Worm (Caenorhabditis elegans) whole organism, L4 larva: ENCODE measurements around the gene F52D2.6.
A peak's percentile ranks its signal among the peaks of the same experiment; 100 is the strongest.
"Not testable (repeated sequence)": the region's sequence is repeated elsewhere in the genome, so short reads cannot be mapped to it uniquely, and the experiment has no call there.

ENCODE experiments used
- R02D3.7 ChIP-seq: fragments of 150-350 bp; sonication (generic microtip); optimal IDR thresholded peaks from 3 replicates; lab custom pipeline; 2014; ENCODE audit warnings: missing biosample characterization, missing genetic modification characterization
- T20F7.1 ChIP-seq: fragments of 200-800 bp; sonication (Bioruptor generic); optimal IDR thresholded peaks from 2 replicates; lab custom pipeline; 2018; ENCODE audit warnings: mild to moderate bottlenecking, missing genetic modification characterization, missing compliant biosample characterization
- Y5F2A.4 ChIP-seq: fragments of 200-800 bp; sonication (Bioruptor generic); optimal IDR thresholded peaks from 2 replicates; lab custom pipeline; 2018; ENCODE audit warnings: mild to moderate bottlenecking, missing genetic modification characterization, missing compliant biosample characterization
- ceh-28 ChIP-seq: fragments of 150-350 bp; optimal IDR thresholded peaks from 2 replicates; lab custom pipeline; 2014; ENCODE audit warnings: missing biosample characterization, missing genetic modification reagents, missing genetic modification characterization
- ceh-62 ChIP-seq: sonication (generic microtip); optimal IDR thresholded peaks from 2 replicates; lab custom pipeline; 2017; ENCODE audit warnings: missing biosample characterization, missing genetic modification characterization
- daf-16 ChIP-seq, 3 experiments: sonication (generic microtip); optimal IDR thresholded peaks; 2 replicates each; lab custom pipeline; 2016 to 2017; ENCODE audit warnings: missing genetic modification characterization in 3 of 3, missing genetic modification reagents in 3 of 3, mild to moderate bottlenecking in 2 of 3, missing compliant biosample characterization in 2 of 3, missing biosample characterization in 1 of 3, moderate library complexity in 1 of 3
- dmd-6 ChIP-seq: fragments of 200-800 bp; sonication (Bioruptor generic); IDR thresholded peaks from 2 replicates; pipeline ENCODE4 v1.3.6; 2022; ENCODE audit warnings: missing genetic modification reagents, missing genetic modification characterization, missing compliant biosample characterization
- dpl-1 ChIP-seq: fragments of 150-350 bp; optimal IDR thresholded peaks from 2 replicates; lab custom pipeline; 2014; ENCODE audit warnings: missing biosample characterization, missing genetic modification reagents, missing genetic modification characterization
- dve-1 ChIP-seq: sonication (generic microtip); optimal IDR thresholded peaks from 2 replicates; lab custom pipeline; 2017; ENCODE audit warnings: antibody characterized with exemption, mild to moderate bottlenecking, missing genetic modification characterization, missing compliant biosample characterization; ENCODE audit not compliant: insufficient read depth
- fkh-10 ChIP-seq: fragments of 150-350 bp; optimal IDR thresholded peaks from 2 replicates; lab custom pipeline; 2014; ENCODE audit warnings: missing biosample characterization, missing genetic modification reagents, missing genetic modification characterization
- hlh-11 ChIP-seq: fragments of 200-800 bp; sonication (Bioruptor generic); optimal IDR thresholded peaks from 2 replicates; lab custom pipeline; 2018; ENCODE audit warnings: mild to moderate bottlenecking, missing genetic modification characterization, missing compliant biosample characterization
- hlh-30 ChIP-seq: sonication (generic microtip); optimal IDR thresholded peaks from 2 replicates; lab custom pipeline; 2017; ENCODE audit warnings: antibody characterized with exemption, mild to moderate bottlenecking, missing genetic modification characterization, missing compliant biosample characterization; ENCODE audit not compliant: insufficient read depth
- jun-1 ChIP-seq: fragments of 150-350 bp; optimal IDR thresholded peaks from 2 replicates; lab custom pipeline; 2014; ENCODE audit warnings: missing biosample characterization, missing genetic modification reagents, missing genetic modification characterization
- lin-15B ChIP-seq: fragments of 150-350 bp; sonication (generic microtip); optimal IDR thresholded peaks from 3 replicates; lab custom pipeline; 2014; ENCODE audit warnings: missing biosample characterization, missing genetic modification characterization
- lin-39 ChIP-seq: fragments of 150-350 bp; optimal IDR thresholded peaks from 2 replicates; lab custom pipeline; 2014; ENCODE audit warnings: missing biosample characterization, missing genetic modification reagents, missing genetic modification characterization
- lir-3 ChIP-seq: sonication (generic microtip); optimal IDR thresholded peaks from 2 replicates; lab custom pipeline; 2016; ENCODE audit warnings: mild to moderate bottlenecking, missing genetic modification characterization, missing compliant biosample characterization
- lsy-2 ChIP-seq, 2 experiments: fragments of 150-350 bp in 1 of 2; sonication (generic microtip) in 1 of 2; optimal IDR thresholded peaks; 2 replicates each; lab custom pipeline; 2014 to 2017; ENCODE audit warnings: missing biosample characterization in 2 of 2, missing genetic modification characterization in 2 of 2
- mes-2 ChIP-seq: sonication (generic microtip); optimal IDR thresholded peaks from 2 replicates; lab custom pipeline; 2016; ENCODE audit warnings: missing genotype, mild to moderate bottlenecking, missing genetic modification characterization, missing compliant biosample characterization; ENCODE audit not compliant: poor library complexity, severe bottlenecking
- nhr-10 ChIP-seq: fragments of 150-350 bp; optimal IDR thresholded peaks from 2 replicates; lab custom pipeline; 2014; ENCODE audit warnings: missing biosample characterization, missing genetic modification characterization
- nhr-28 ChIP-seq: fragments of 150-350 bp; optimal IDR thresholded peaks from 2 replicates; lab custom pipeline; 2014; ENCODE audit warnings: missing biosample characterization, missing genetic modification characterization
- nhr-77 ChIP-seq: fragments of 150-350 bp; optimal IDR thresholded peaks from 2 replicates; lab custom pipeline; 2014; ENCODE audit warnings: missing biosample characterization, missing genetic modification characterization
- php-3 ChIP-seq: fragments of 200-800 bp; sonication (Bioruptor generic); IDR thresholded peaks from 2 replicates; pipeline ENCODE4 v1.3.6; 2022; ENCODE audit warnings: missing genetic modification reagents, missing genetic modification characterization, missing compliant biosample characterization
- pqm-1 ChIP-seq: sonication (generic microtip); optimal IDR thresholded peaks from 2 replicates; lab custom pipeline; 2017; ENCODE audit warnings: missing biosample characterization, missing genetic modification characterization
- set-16 ChIP-seq: fragments of 200-800 bp; sonication (Bioruptor generic); IDR thresholded peaks from 2 replicates; pipeline ENCODE4 v1.3.6; 2022; ENCODE audit warnings: missing genetic modification reagents, missing genetic modification characterization, missing compliant biosample characterization
- snpc-1.2 ChIP-seq: fragments of 200-800 bp; sonication (Bioruptor generic); IDR thresholded peaks from 2 replicates; pipeline ENCODE4 v1.3.6; 2022; ENCODE audit warnings: missing genetic modification reagents, missing genetic modification characterization, missing compliant biosample characterization
- spr-3 ChIP-seq: fragments of 200-800 bp; sonication (Bioruptor generic); optimal IDR thresholded peaks from 2 replicates; lab custom pipeline; 2018; ENCODE audit warnings: mild to moderate bottlenecking, missing genetic modification characterization, missing compliant biosample characterization
- tra-1 ChIP-seq: fragments of 200-800 bp; sonication (Bioruptor generic); IDR thresholded peaks from 2 replicates; pipeline ENCODE4 v1.3.6; 2022; ENCODE audit warnings: missing genetic modification reagents, missing genetic modification characterization, missing compliant biosample characterization
- zfp-2 ChIP-seq: sonication (generic microtip); optimal IDR thresholded peaks from 2 replicates; lab custom pipeline; 2016; ENCODE audit warnings: mild to moderate bottlenecking, missing genetic modification characterization, missing compliant biosample characterization
- zip-2 ChIP-seq: fragments of 150-350 bp; optimal IDR thresholded peaks from 2 replicates; lab custom pipeline; 2014; ENCODE audit warnings: missing biosample characterization, missing genetic modification characterization

F52D2.6 gene

DNA sequence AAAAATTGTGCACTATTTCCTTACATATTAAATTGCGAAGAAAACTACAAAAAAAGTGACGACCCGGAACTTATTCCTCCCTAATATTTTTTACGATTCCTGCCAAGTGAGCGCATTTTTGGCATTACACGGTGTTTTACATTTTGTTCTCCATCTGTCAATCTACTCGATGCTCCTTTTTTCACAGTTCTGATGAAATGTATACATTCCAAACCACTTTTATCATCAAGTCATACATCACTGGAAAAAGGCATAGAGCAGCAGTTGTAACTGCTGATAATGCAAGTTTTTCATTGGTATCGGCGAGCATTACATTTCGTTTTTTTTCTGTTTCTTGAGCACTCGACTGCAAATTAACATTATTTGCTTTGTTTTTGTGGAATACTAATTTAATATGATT lies 42.4 kb downstream of the F52D2.6 start:
- TF ChIP-seq pqm-1 (tag; lab: Kevin White, UChicago): peak; percentile 91
- no peak for TF ChIP-seq fkh-10 (GFP tag; lab: Kevin White, UChicago)
- TF ChIP-seq daf-16 (GFP tag; optimal IDR thresholded peaks at IDR 0.05; lab: Kevin White, UChicago): no peak
- peak; percentile 35 for TF ChIP-seq daf-16 (tag; optimal IDR thresholded peaks at IDR 0.05; lab: Kevin White, UChicago)
- peak; percentile 70 for TF ChIP-seq php-3
- peak; percentile 49 for TF ChIP-seq nhr-28
- peak; percentile 44 for TF ChIP-seq hlh-11 (tag; lab: Kevin White, UChicago)
- TF ChIP-seq mes-2 (tag; lab: Kevin White, UChicago): peak; percentile 31
- TF ChIP-seq tra-1: 0 out of 2 replicates have a peak, but pooled peaks have one; percentile 60
- no peak for TF ChIP-seq dpl-1 (GFP tag; lab: Kevin White, UChicago)
- TF ChIP-seq dve-1: peak; percentile 19
- no peak for TF ChIP-seq ceh-62 (tag; lab: Kevin White, UChicago)
- peak; percentile 21 for TF ChIP-seq hlh-30 (tag; lab: Kevin White, UChicago)
- TF ChIP-seq dmd-6: peak; percentile 72

DNA sequence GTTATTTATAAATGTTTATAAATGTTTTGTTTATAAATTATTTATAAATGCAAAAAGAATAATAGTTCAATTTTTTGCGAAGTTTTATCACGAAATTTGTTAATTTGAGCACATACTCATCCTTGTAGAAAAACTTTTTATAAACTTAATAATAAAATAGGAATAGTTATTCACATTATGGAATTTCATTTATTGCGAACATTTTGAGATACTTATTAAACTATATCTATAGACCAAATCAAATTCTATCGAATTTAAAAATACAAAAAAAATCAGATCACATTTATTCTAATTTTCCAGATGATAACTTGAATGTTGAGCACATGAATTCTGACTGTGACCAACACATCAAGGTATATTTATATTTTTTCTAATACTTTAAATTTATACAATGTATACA lies 43.1 kb downstream of the F52D2.6 start, which contains the start of gene Y102A11A.3:
TSS of gene Y102A11A.3 (plus strand) at position 301 of the 400 bp plus-strand sequence.
- TF ChIP-seq T20F7.1 (GFP tag; lab: Kevin White, UChicago) (no peak), nhr-28 (no peak), nhr-77 (tag; lab: Kevin White, UChicago) (no peak), lin-15B (tag; lab: Kevin White, UChicago) (no peak), zfp-2 (tag; lab: Kevin White, UChicago) (no peak), lir-3 (tag; lab: Kevin White, UChicago) (no peak), lin-39 (no peak), jun-1 (tag; lab: Kevin White, UChicago) (no peak), nhr-10 (no peak), zip-2 (tag; lab: Kevin White, UChicago) (no peak), ceh-28 (tag; lab: Kevin White, UChicago) (no peak), Y5F2A.4 (GFP tag; lab: Kevin White, UChicago) (no peak), lsy-2 (tag; optimal IDR thresholded peaks at IDR 0.05; lab: Kevin White, UChicago) (no peak), R02D3.7 (tag; lab: Kevin White, UChicago) (no peak)

DNA sequence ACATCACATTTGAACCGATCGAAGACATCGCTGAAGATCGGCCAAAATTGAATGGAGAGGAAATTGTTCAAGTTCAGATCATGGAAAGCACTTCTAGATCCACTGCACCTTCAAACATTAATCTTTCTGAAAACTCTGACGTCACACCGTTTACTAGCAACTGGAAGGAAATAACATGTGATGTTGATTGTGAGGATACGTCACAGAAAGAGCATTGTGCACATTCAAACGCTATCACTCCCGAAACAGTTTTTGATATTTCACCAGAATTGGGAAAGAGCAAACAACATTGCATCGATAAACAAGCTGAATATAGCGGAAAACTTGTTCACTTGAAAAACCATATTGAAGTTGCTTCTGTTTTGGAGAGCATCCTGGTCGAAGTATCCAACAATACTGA lies 45.8 kb downstream of the F52D2.6 start:
- TF ChIP-seq nhr-28: peak; percentile 56
- TF ChIP-seq spr-3 (GFP tag; lab: Kevin White, UChicago): no peak
- no peak for TF ChIP-seq set-16 (GFP tag; lab: Robert Waterston, UW)
- no peak for TF ChIP-seq snpc-1.2 (GFP tag; lab: Robert Waterston, UW)
- peak; percentile 55 for TF ChIP-seq nhr-77 (tag; lab: Kevin White, UChicago)
- no peak for TF ChIP-seq daf-16 (GFP tag; optimal IDR thresholded peaks at IDR 0.05; lab: Kevin White, UChicago)
- TF ChIP-seq daf-16 (tag; optimal IDR thresholded peaks at IDR 0.05; lab: Kevin White, UChicago): peak; percentile 95
- TF ChIP-seq dve-1: peak; percentile 29
- TF ChIP-seq pqm-1 (tag; lab: Kevin White, UChicago): peak; percentile 45

DNA sequence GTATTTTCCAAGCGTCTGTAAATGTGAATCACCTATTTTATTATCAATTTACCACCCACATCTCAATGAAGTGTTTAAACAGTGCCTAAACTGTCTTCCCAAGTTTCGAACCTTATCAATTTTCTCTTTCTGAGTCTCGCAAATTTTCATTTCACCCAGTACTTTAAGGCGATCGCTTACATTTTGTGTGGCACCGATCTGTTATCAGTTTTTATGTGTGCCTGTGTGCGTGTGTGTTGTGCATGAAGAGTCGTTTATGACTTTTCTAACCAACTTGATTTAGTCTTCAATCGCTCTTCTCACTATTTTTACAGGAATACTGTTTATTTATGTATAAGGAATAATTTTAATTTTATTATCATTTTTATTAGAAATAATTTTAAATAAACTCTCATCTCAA lies 49.6 kb downstream of the F52D2.6 start:
- TF ChIP-seq hlh-11 (tag; lab: Kevin White, UChicago): peak; percentile 10
- TF ChIP-seq php-3: peak; percentile 67; the same call in 1 of the 2 replicates
- TF ChIP-seq daf-16 (GFP tag; optimal IDR thresholded peaks at IDR 0.05; lab: Kevin White, UChicago): not testable (repeated sequence)
- TF ChIP-seq daf-16 (tag; optimal IDR thresholded peaks at IDR 0.05; lab: Kevin White, UChicago): peak; percentile 28
- TF ChIP-seq dmd-6: peak; percentile 71
- peak; percentile 64; the same call in 1 of the 2 replicates for TF ChIP-seq tra-1
